Worm (Caenorhabditis elegans): Measurements from ENCODE around the gene srbc-51.
"Not testable (repeated sequence)": the region's sequence is repeated elsewhere in the genome, so short reads cannot be mapped to it uniquely, and the experiment has no call there.

- not testable (repeated sequence) for TF ChIP-seq ceh-82 (tag; optimal IDR thresholded peaks at IDR 0.05); skn-1 (tag; optimal IDR thresholded peaks at IDR 0.05); jun-1 (tag; optimal IDR thresholded peaks at IDR 0.05); unc-62 (GFP tag; optimal IDR thresholded peaks at IDR 0.05); ama-1 (optimal IDR thresholded peaks at IDR 0.05); R02D3.7 (tag; optimal IDR thresholded peaks at IDR 0.05); nhr-25 (tag; optimal IDR thresholded peaks at IDR 0.05)
Measured at ce11 chrV:15811982-15812381, 14.2 kb upstream of the srbc-51 start, which contains the start of gene nhr-282.
